Worm (Caenorhabditis elegans): ENCODE data around the gene par-3.

The par-3 gene

ce11 chrIII:5623418-5623817 lies 40.6 kb upstream of the par-3 start (continued):
- TF ChIP-seq ztf-11 (tag; optimal IDR thresholded peaks at IDR 0.05): no peak
- TF ChIP-seq efl-1 (optimal IDR thresholded peaks at IDR 0.05): no peak
- TF ChIP-seq efl-1 (GFP tag; optimal IDR thresholded peaks at IDR 0.05 in 1 of 2): peak in 1 of 2 experiments; percentile 21
- peak in 1 of 3 experiments; percentile 2 for TF ChIP-seq dpl-1 (GFP tag; optimal IDR thresholded peaks at IDR 0.05)
- no peak for TF ChIP-seq nhr-11 (tag; optimal IDR thresholded peaks at IDR 0.05)
- TF ChIP-seq rnt-1 (tag; optimal IDR thresholded peaks at IDR 0.05): peak; percentile 39
- TF ChIP-seq ets-5 (GFP tag; IDR thresholded peaks at IDR 0.05): no peak
- no peak for TF ChIP-seq nhr-237 (tag; optimal IDR thresholded peaks at IDR 0.05)
- no peak for TF ChIP-seq pqm-1 (tag; optimal IDR thresholded peaks at IDR 0.05)
- TF ChIP-seq blmp-1 (tag; optimal IDR thresholded peaks at IDR 0.05): no peak
- TF ChIP-seq dsc-1 (tag; optimal IDR thresholded peaks at IDR 0.05): no peak
- no peak for TF ChIP-seq ama-1 (optimal IDR thresholded peaks at IDR 0.05)
- TF ChIP-seq mep-1 (tag; optimal IDR thresholded peaks at IDR 0.05): peak; percentile 3
- TF ChIP-seq ceh-82 (tag; optimal IDR thresholded peaks at IDR 0.05): peak in 1 of 3 experiments; percentile 39
- TF ChIP-seq nhr-76 (tag; optimal IDR thresholded peaks at IDR 0.05): no peak
- no peak for TF ChIP-seq sptf-1 (tag; optimal IDR thresholded peaks at IDR 0.05)

- TF ChIP-seq unc-98 (GFP tag; IDR thresholded peaks at IDR 0.05): no peak
- no peak for TF ChIP-seq zag-1 (tag; optimal IDR thresholded peaks at IDR 0.05)
- TF ChIP-seq ama-1 (optimal IDR thresholded peaks at IDR 0.05): no peak
- no peak for TF ChIP-seq nhr-237 (tag; optimal IDR thresholded peaks at IDR 0.05)
- TF ChIP-seq lin-13 (GFP tag; optimal IDR thresholded peaks at IDR 0.05): no peak
- TF ChIP-seq sptf-1 (tag; optimal IDR thresholded peaks at IDR 0.05): no peak
- TF ChIP-seq hlh-4 (tag; optimal IDR thresholded peaks at IDR 0.05): no peak
- no peak for TF ChIP-seq aha-1 (tag; optimal IDR thresholded peaks at IDR 0.05)
- no peak for TF ChIP-seq vab-15 (tag; optimal IDR thresholded peaks at IDR 0.05)
- TF ChIP-seq unc-30 (tag; optimal IDR thresholded peaks at IDR 0.05): no peak
These were observed 39.2 kb upstream of the par-3 start, which contains the start of gene daf-4 for ce11 chrIII:5624835-5625234. TSS of gene daf-4 (plus strand) at chrIII:5625135.

- TF ChIP-seq hlh-4 (tag; optimal IDR thresholded peaks at IDR 0.05) (no peak), Y116A8C.19 (tag; optimal IDR thresholded peaks at IDR 0.05; ENCODE audit: borderline replicate concordance) (no peak), ceh-63 (GFP tag; optimal IDR thresholded peaks at IDR 0.05) (no peak), lsy-2 (tag; optimal IDR thresholded peaks at IDR 0.05) (peak; percentile 34 to 38), pax-3 (tag; optimal IDR thresholded peaks at IDR 0.05) (no peak), nhr-71 (tag; optimal IDR thresholded peaks at IDR 0.05) (peak; percentile 65), unc-86 (tag; optimal IDR thresholded peaks at IDR 0.05) (no peak), blmp-1 (tag; optimal IDR thresholded peaks at IDR 0.05) (no peak), rnt-1 (tag; optimal IDR thresholded peaks at IDR 0.05) (peak; percentile 63), jun-1 (tag; optimal IDR thresholded peaks at IDR 0.05) (no peak), lin-14 (GFP tag; optimal IDR thresholded peaks at IDR 0.05) (peak; percentile 49), snu-23 (GFP tag; optimal IDR thresholded peaks at IDR 0.05) (peak; percentile 12), nhr-19 (GFP tag; conservative IDR thresholded peaks at IDR 0.05) (peak; percentile 27; the same call in 1 of the 2 replicates)
These were observed 34.8 kb upstream of the par-3 start for ce11 chrIII:5629225-5629624.

- TF ChIP-seq efl-1 (optimal IDR thresholded peaks at IDR 0.05) (no peak), efl-1 (GFP tag; optimal IDR thresholded peaks at IDR 0.05 in 1 of 2) (peak in 1 of 2 experiments; percentile 72), fkh-4 (tag; optimal IDR thresholded peaks at IDR 0.05; ENCODE audit: borderline replicate concordance) (no peak), mep-1 (tag; optimal IDR thresholded peaks at IDR 0.05) (no peak), mab-9 (GFP tag; IDR thresholded peaks at IDR 0.05) (no peak), lsy-2 (tag; optimal IDR thresholded peaks at IDR 0.05) (peak in 1 of 2 experiments; percentile 21), lin-14 (GFP tag; optimal IDR thresholded peaks at IDR 0.05) (peak; percentile 40), pag-3 (tag; optimal IDR thresholded peaks at IDR 0.05; ENCODE audit: borderline replicate concordance, insufficient read depth) (no peak), ztf-11 (tag; optimal IDR thresholded peaks at IDR 0.05) (no peak), unc-130 (tag; optimal IDR thresholded peaks at IDR 0.05) (peak; percentile 63), nhr-237 (tag; optimal IDR thresholded peaks at IDR 0.05) (no peak), nhr-47 (tag; optimal IDR thresholded peaks at IDR 0.05) (no peak), hpl-2 (GFP tag; optimal IDR thresholded peaks at IDR 0.05) (no peak), nhr-71 (tag; optimal IDR thresholded peaks at IDR 0.05) (peak; percentile 42), snu-23 (GFP tag; optimal IDR thresholded peaks at IDR 0.05) (peak; percentile 2), rnt-1 (tag; optimal IDR thresholded peaks at IDR 0.05) (peak; percentile 48), unc-86 (tag; optimal IDR thresholded peaks at IDR 0.05) (no peak)
These were observed 33.7 kb upstream of the par-3 start for ce11 chrIII:5630350-5630749.
